Fruit fly (Drosophila melanogaster): ENCODE data around the gene Nplp2.

Nplp2 gene

DNA sequence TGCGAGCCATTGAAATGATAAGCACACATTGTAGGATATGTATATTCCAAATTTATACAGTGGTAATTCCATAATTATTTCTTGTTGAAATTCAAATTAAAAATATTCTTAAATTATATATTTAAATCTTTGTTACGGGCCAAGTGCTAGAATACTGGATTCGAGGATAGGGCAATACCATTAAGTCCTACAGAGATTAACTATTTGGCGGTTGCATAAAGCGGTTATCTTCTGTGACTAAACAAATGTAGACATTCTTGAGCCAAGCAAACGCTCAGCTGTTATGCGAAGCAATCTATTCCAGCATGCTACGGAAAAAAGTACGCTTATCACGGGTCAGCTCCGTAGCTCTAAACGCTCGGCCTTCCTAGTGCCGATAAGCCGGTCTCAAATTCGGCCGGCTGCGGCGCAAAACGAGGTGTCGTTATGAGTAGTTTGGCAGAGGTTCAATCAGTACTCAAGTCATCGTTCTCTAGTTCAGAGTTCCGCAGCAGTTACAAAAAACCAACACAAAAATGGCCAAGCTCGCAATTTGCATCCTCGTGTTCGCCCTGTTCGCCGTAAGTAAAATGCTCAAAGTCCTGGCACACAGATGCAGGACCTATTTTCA, at the start of gene Nplp2:
Gene Nplp2 (plus strand): TSS at position 293 of the 610 bp plus-strand sequence.
- TF ChIP-seq CG31224 (GFP tag; IDR thresholded peaks at IDR 0.05) = peak; percentile 31; the same call in 1 of the 2 replicates
- TF ChIP-seq Dip3 (GFP tag; optimal IDR thresholded peaks at IDR 0.05) = no peak
- peak; percentile 14 for TF ChIP-seq trh (GFP tag; optimal IDR thresholded peaks at IDR 0.05)
- TF ChIP-seq zen (tag; optimal IDR thresholded peaks at IDR 0.05) = peak; percentile 11
- TF ChIP-seq CoRest (tag; optimal IDR thresholded peaks at IDR 0.05) = peak; percentile 71
- peak; percentile 86 for TF ChIP-seq Rfx (GFP tag; IDR thresholded peaks at IDR 0.05)
- peak; percentile 44; the same call in 1 of the 2 replicates for TF ChIP-seq HLH3B (GFP tag; IDR thresholded peaks at IDR 0.05)
- peak; percentile 9 for TF ChIP-seq Chrac-16 (GFP tag; optimal IDR thresholded peaks at IDR 0.05)
- peak; percentile 36 for TF ChIP-seq salm (tag; optimal IDR thresholded peaks at IDR 0.05)
- no peak for TF ChIP-seq btn (GFP tag; optimal IDR thresholded peaks at IDR 0.05)
- TF ChIP-seq sd (tag; optimal IDR thresholded peaks at IDR 0.05) = peak; percentile 57
- peak; percentile 7; the same call in 1 of the 2 replicates for TF ChIP-seq Taf1 (GFP tag; IDR thresholded peaks at IDR 0.05)
- TF ChIP-seq run (tag; optimal IDR thresholded peaks at IDR 0.05) = peak; percentile 8
- peak; percentile 68 for TF ChIP-seq Med (GFP tag)
- TF ChIP-seq CG11560 (tag; IDR thresholded peaks at IDR 0.05) = peak; percentile 47; the same call in 1 of the 3 replicates
- no peak for TF ChIP-seq CG10462 (GFP tag; optimal IDR thresholded peaks at IDR 0.05)
- TF ChIP-seq bab2 (GFP tag; optimal IDR thresholded peaks at IDR 0.05) = no peak
- 0 out of 2 replicates have a peak, but pooled peaks have one; percentile 30 for TF ChIP-seq ro (GFP tag; IDR thresholded peaks at IDR 0.05)
- peak; percentile 74 for TF ChIP-seq CG15269 (tag; optimal IDR thresholded peaks at IDR 0.05)
- TF ChIP-seq Xbp1 (GFP tag; optimal IDR thresholded peaks at IDR 0.05) = peak; percentile 56
- peak; percentile 13 for TF ChIP-seq Six4 (GFP tag; optimal IDR thresholded peaks at IDR 0.05)
- TF ChIP-seq CG32767 (GFP tag; IDR thresholded peaks at IDR 0.05) = 0 out of 2 replicates have a peak, but pooled peaks have one; percentile 47
- TF ChIP-seq Aef1 (GFP tag; IDR thresholded peaks at IDR 0.05) = peak; percentile 49
- TF ChIP-seq CG4404 (GFP tag; IDR thresholded peaks at IDR 0.05) = peak; percentile 56
- peak; percentile 49 for TF ChIP-seq CG10366 (GFP tag; IDR thresholded peaks at IDR 0.05)
- TF ChIP-seq CG10565 (GFP tag; optimal IDR thresholded peaks at IDR 0.05) = no peak
- no peak for TF ChIP-seq HLHmδ (GFP tag; optimal IDR thresholded peaks at IDR 0.05)
- peak; percentile 4 for TF ChIP-seq D19A (tag; optimal IDR thresholded peaks at IDR 0.05)
- peak; percentile 33; the same call in 1 of the 2 replicates for TF ChIP-seq CG17328 (GFP tag; IDR thresholded peaks at IDR 0.05)
- peak; percentile 49 for TF ChIP-seq CG9932 (GFP tag; IDR thresholded peaks at IDR 0.05)
- TF ChIP-seq lmd (GFP tag; IDR thresholded peaks at IDR 0.05) = peak; percentile 75
- no peak for TF ChIP-seq CG3726 (GFP tag; IDR thresholded peaks at IDR 0.05)
- TF ChIP-seq ranshi (GFP tag; IDR thresholded peaks at IDR 0.05) = peak; percentile 60; the same call in 1 of the 2 replicates
- TF ChIP-seq ara (GFP tag; IDR thresholded peaks at IDR 0.05) = peak; percentile 71
- peak; percentile 33 for TF ChIP-seq CG12155 (GFP tag; optimal IDR thresholded peaks at IDR 0.05)
- TF ChIP-seq CG2889 (GFP tag; IDR thresholded peaks at IDR 0.05) = peak; percentile 46; the same call in 1 of the 3 replicates
- no peak for TF ChIP-seq CTCF (GFP tag; optimal IDR thresholded peaks at IDR 0.05)
- peak; percentile 68 for TF ChIP-seq CG13424 (tag; optimal IDR thresholded peaks at IDR 0.05)
- peak; percentile 53 for TF ChIP-seq CG8924 (tag; optimal IDR thresholded peaks at IDR 0.05)
- TF ChIP-seq ind (GFP tag; optimal IDR thresholded peaks at IDR 0.05) = peak; percentile 22
- TF ChIP-seq Dek (tag; optimal IDR thresholded peaks at IDR 0.05) = peak; percentile 47
- TF ChIP-seq danr (GFP tag; IDR thresholded peaks at IDR 0.05) = peak; percentile 16; the same call in 1 of the 2 replicates
- TF ChIP-seq Ets65A (GFP tag) = peak; percentile 90
- peak; percentile 64 for TF ChIP-seq dysf (GFP tag; IDR thresholded peaks at IDR 0.05)
- peak; percentile 35 for TF ChIP-seq CG17385 (GFP tag; optimal IDR thresholded peaks at IDR 0.05)
- TF ChIP-seq CG32532 (GFP tag; IDR thresholded peaks at IDR 0.05) = peak; percentile 75
- peak; percentile 75 for TF ChIP-seq sob (GFP tag; IDR thresholded peaks at IDR 0.05)
- peak; percentile 83 for TF ChIP-seq row (GFP tag; IDR thresholded peaks at IDR 0.05)
- TF ChIP-seq CG12391 (tag; optimal IDR thresholded peaks at IDR 0.05) = peak; percentile 56
- peak; percentile 72 for TF ChIP-seq CG15696 (tag; optimal IDR thresholded peaks at IDR 0.05)
- TF ChIP-seq seq (GFP tag; IDR thresholded peaks at IDR 0.05) = peak; percentile 54; the same call in 1 of the 2 replicates
- TF ChIP-seq CG8765 (GFP tag; IDR thresholded peaks at IDR 0.05) = 0 out of 2 replicates have a peak, but pooled peaks have one; percentile 33
